Worm (Caenorhabditis elegans): ENCODE measurements around the gene pst-2.

- TF ChIP-seq ceh-36 (tag; optimal IDR thresholded peaks at IDR 0.05), result no peak
- TF ChIP-seq flt-1 (GFP tag; IDR thresholded peaks at IDR 0.05), result no peak
Observed at ce11 chrIII:5663933-5664332, 16.3 kb upstream of the pst-2 start, which contains the start of gene par-3.

Data from whole organism, early embryonic.